Worm (Caenorhabditis elegans) whole organism, L4 larva: ENCODE data around the gene F13A2.3.

Experiments
- D1046.2 ChIP-seq: fragments of 200-800 bp; sonication (Bioruptor generic); IDR thresholded peaks from 2 replicates; pipeline ENCODE4 v1.3.6; 2022; ENCODE audit warnings: missing genetic modification characterization, missing compliant biosample characterization
- F49E8.2 ChIP-seq: sonication (generic microtip); optimal IDR thresholded peaks from 2 replicates; lab custom pipeline; 2016; ENCODE audit warnings: missing compliant biosample characterization, mild to moderate bottlenecking, missing genetic modification characterization, borderline replicate concordance
- R02D3.7 ChIP-seq: fragments of 150-350 bp; sonication (generic microtip); optimal IDR thresholded peaks from 3 replicates; lab custom pipeline; 2014; ENCODE audit warnings: missing biosample characterization, missing genetic modification characterization
- Y105C5A.15 ChIP-seq: fragments of 200-800 bp; sonication (Bioruptor generic); IDR thresholded peaks from 2 replicates; pipeline ENCODE4 v1.3.6; 2022; ENCODE audit warnings: missing genetic modification characterization, missing compliant biosample characterization
- Y48G9A.11 ChIP-seq: fragments of 200-800 bp; sonication (Bioruptor generic); IDR thresholded peaks from 2 replicates; pipeline ENCODE4 v1.3.6; 2022; ENCODE audit warnings: missing genetic modification reagents, missing genetic modification characterization, missing compliant biosample characterization
- ZK337.2 ChIP-seq: fragments of 200-800 bp; sonication (Bioruptor generic); IDR thresholded peaks from 2 replicates; pipeline ENCODE4 v1.3.6; 2022; ENCODE audit warnings: missing genetic modification reagents, missing genetic modification characterization, missing compliant biosample characterization
- aha-1 ChIP-seq: fragments of 150-350 bp; peaks from one replicate; lab custom pipeline; 2014; ENCODE audit warnings: missing biosample characterization, missing genetic modification characterization
- aly-2 ChIP-seq: sonication (generic microtip); optimal IDR thresholded peaks from 2 replicates; lab custom pipeline; 2018; ENCODE audit warnings: missing biosample characterization, missing genetic modification characterization
- arid-1 ChIP-seq: fragments of 200-800 bp; sonication (Bioruptor generic); conservative IDR thresholded peaks from 2 replicates; pipeline ENCODE4 v1.3.6; 2022; ENCODE audit warnings: missing genetic modification reagents, missing genetic modification characterization, missing compliant biosample characterization
- ceh-20 ChIP-seq: fragments of 200-800 bp; sonication (Bioruptor generic); IDR thresholded peaks from 2 replicates; pipeline ENCODE4 v1.3.6; 2022; ENCODE audit warnings: missing genetic modification reagents, missing genetic modification characterization, missing compliant biosample characterization
- ceh-62 ChIP-seq: sonication (generic microtip); optimal IDR thresholded peaks from 2 replicates; lab custom pipeline; 2017; ENCODE audit warnings: missing biosample characterization, missing genetic modification characterization
- ceh-82 ChIP-seq: sonication (generic microtip); optimal IDR thresholded peaks from 2 replicates; lab custom pipeline; 2017; ENCODE audit warnings: missing biosample characterization, missing genetic modification characterization
- ces-1 ChIP-seq: fragments of 150-350 bp; sonication (generic microtip); optimal IDR thresholded peaks from 4 replicates; lab custom pipeline; 2014; ENCODE audit warnings: missing biosample characterization, missing genetic modification reagents, missing genetic modification characterization
- cey-2 ChIP-seq: sonication (generic microtip); optimal IDR thresholded peaks from 3 replicates; lab custom pipeline; 2017; ENCODE audit warnings: missing genetic modification characterization, mild to moderate bottlenecking, missing compliant biosample characterization, antibody characterized with exemption, borderline replicate concordance; ENCODE audit not compliant: insufficient read depth
- daf-12 ChIP-seq: fragments of 150-350 bp; optimal IDR thresholded peaks from 2 replicates; lab custom pipeline; 2014; ENCODE audit warnings: missing biosample characterization, missing genetic modification reagents, missing genetic modification characterization
- daf-8 ChIP-seq: fragments of 200-800 bp; sonication (Bioruptor generic); IDR thresholded peaks from 2 replicates; pipeline ENCODE4 v1.3.6; 2022; ENCODE audit warnings: missing genetic modification characterization, missing compliant biosample characterization
- dmd-8 ChIP-seq: fragments of 200-800 bp; sonication (Bioruptor generic); IDR thresholded peaks from 2 replicates; pipeline ENCODE4 v1.3.6; 2022; ENCODE audit warnings: missing genetic modification characterization, missing compliant biosample characterization
- dmd-9 ChIP-seq: fragments of 200-800 bp; sonication (Bioruptor generic); IDR thresholded peaks from 2 replicates; pipeline ENCODE4 v1.3.6; 2022; ENCODE audit warnings: missing genetic modification reagents, missing genetic modification characterization, missing compliant biosample characterization
- egl-27 ChIP-seq: sonication (generic microtip); optimal IDR thresholded peaks from 3 replicates; lab custom pipeline; 2017; ENCODE audit warnings: missing biosample characterization, missing genetic modification reagents, missing genetic modification characterization
- hif-1 ChIP-seq, 2 experiments: sonication (generic microtip); optimal IDR thresholded peaks; 2 replicates each; lab custom pipeline; 2016 to 2017; ENCODE audit warnings: missing compliant biosample characterization in 2 of 2, missing genetic modification characterization in 2 of 2, missing genetic modification reagents in 2 of 2, missing genotype in 2 of 2, mild to moderate bottlenecking in 1 of 2
- hlh-11 ChIP-seq: fragments of 200-800 bp; sonication (Bioruptor generic); optimal IDR thresholded peaks from 2 replicates; lab custom pipeline; 2018; ENCODE audit warnings: mild to moderate bottlenecking, missing genetic modification characterization, missing compliant biosample characterization
- hlh-30 ChIP-seq: sonication (generic microtip); optimal IDR thresholded peaks from 2 replicates; lab custom pipeline; 2017; ENCODE audit warnings: antibody characterized with exemption, mild to moderate bottlenecking, missing genetic modification characterization, missing compliant biosample characterization; ENCODE audit not compliant: insufficient read depth
- hmg-1.1 ChIP-seq: fragments of 200-800 bp; sonication (Bioruptor generic); IDR thresholded peaks from 2 replicates; pipeline ENCODE4 v1.3.6; 2022; ENCODE audit warnings: missing genetic modification reagents, missing genetic modification characterization, missing compliant biosample characterization
- lim-7 ChIP-seq: fragments of 200-800 bp; sonication (Bioruptor generic); IDR thresholded peaks from 2 replicates; pipeline ENCODE4 v1.3.6; 2022; ENCODE audit warnings: missing genetic modification characterization, missing compliant biosample characterization
- lin-1 ChIP-seq: fragments of 200-800 bp; sonication (Bioruptor generic); IDR thresholded peaks from 2 replicates; pipeline ENCODE4 v1.3.6; 2022; ENCODE audit warnings: missing genetic modification reagents, missing genetic modification characterization, missing compliant biosample characterization
- lin-38 ChIP-seq: fragments of 200-800 bp; sonication (Bioruptor generic); IDR thresholded peaks from 2 replicates; pipeline ENCODE4 v1.3.6; 2022; ENCODE audit warnings: missing genetic modification reagents, missing genetic modification characterization, missing compliant biosample characterization
- madf-9 ChIP-seq: fragments of 200-800 bp; sonication (Bioruptor generic); conservative IDR thresholded peaks from 2 replicates; pipeline ENCODE4 v1.3.6; 2022; ENCODE audit warnings: missing genetic modification reagents, missing genetic modification characterization, missing compliant biosample characterization
- nhr-42 ChIP-seq: fragments of 200-800 bp; sonication (Bioruptor generic); IDR thresholded peaks from 2 replicates; pipeline ENCODE4 v1.3.6; 2022; ENCODE audit warnings: missing genetic modification characterization, missing compliant biosample characterization
- nhr-48 ChIP-seq: sonication (generic microtip); optimal IDR thresholded peaks from 2 replicates; lab custom pipeline; 2016; ENCODE audit warnings: mild to moderate bottlenecking, missing genetic modification characterization, missing compliant biosample characterization
- nhr-76 ChIP-seq: fragments of 150-350 bp; optimal IDR thresholded peaks from 2 replicates; lab custom pipeline; 2014; ENCODE audit warnings: missing biosample characterization, missing genetic modification characterization
- saeg-2 ChIP-seq: fragments of 200-800 bp; sonication (Bioruptor generic); IDR thresholded peaks from 2 replicates; pipeline ENCODE4 v1.3.6; 2022; ENCODE audit warnings: missing genetic modification reagents, missing genetic modification characterization, missing compliant biosample characterization
- set-16 ChIP-seq: fragments of 200-800 bp; sonication (Bioruptor generic); IDR thresholded peaks from 2 replicates; pipeline ENCODE4 v1.3.6; 2022; ENCODE audit warnings: missing genetic modification reagents, missing genetic modification characterization, missing compliant biosample characterization
- tra-1 ChIP-seq: fragments of 200-800 bp; sonication (Bioruptor generic); IDR thresholded peaks from 2 replicates; pipeline ENCODE4 v1.3.6; 2022; ENCODE audit warnings: missing genetic modification reagents, missing genetic modification characterization, missing compliant biosample characterization
- unc-130 ChIP-seq: sonication (generic microtip); optimal IDR thresholded peaks from 2 replicates; lab custom pipeline; 2016; ENCODE audit warnings: missing genetic modification reagents, missing genetic modification characterization, missing compliant biosample characterization
- unc-62 ChIP-seq, 3 experiments: fragments of 150-350 bp in 1 of 3; sonication (generic microtip); optimal IDR thresholded peaks in 2 of 3; peaks in 1 of 3; 1 replicate in 1 of 3; 2 replicates in 2 of 3; lab custom pipeline; 2014 to 2017; ENCODE audit warnings: missing biosample characterization in 3 of 3, missing genetic modification characterization in 3 of 3, missing genetic modification reagents in 3 of 3, missing genotype in 1 of 3
- zfp-2 ChIP-seq: sonication (generic microtip); optimal IDR thresholded peaks from 2 replicates; lab custom pipeline; 2016; ENCODE audit warnings: mild to moderate bottlenecking, missing genetic modification characterization, missing compliant biosample characterization
- ztf-11 ChIP-seq: fragments of 150-350 bp; optimal IDR thresholded peaks from 2 replicates; lab custom pipeline; 2014; ENCODE audit warnings: missing biosample characterization, missing genetic modification characterization

The F13A2.3 gene

DNA sequence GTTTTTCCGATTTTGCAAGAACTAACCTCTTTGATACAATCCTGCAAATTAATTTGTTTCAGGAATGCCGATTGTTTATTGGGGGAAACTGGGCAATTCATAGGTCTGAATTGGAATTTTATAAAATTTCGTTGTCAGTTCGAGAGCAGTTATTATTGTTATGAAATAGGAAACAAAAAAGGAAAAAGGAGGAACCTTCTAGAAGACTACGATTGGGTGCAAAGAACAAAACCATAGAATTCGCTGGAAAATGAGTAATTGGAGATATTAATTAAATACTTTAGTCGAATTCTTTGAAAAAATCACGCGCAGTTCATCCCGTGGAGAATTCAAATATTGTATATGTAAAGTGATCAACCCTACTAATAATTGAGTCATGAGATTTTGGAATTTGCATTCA lies 8.8 kb downstream of the F13A2.3 start, which contains the start of gene F13A2.9:
TSS of gene F13A2.9 (minus strand) at position 101 of the 400 bp plus-strand sequence.
- TF ChIP-seq hmg-1.1 (GFP tag; lab: Robert Waterston, UW) (no peak), arid-1 (no peak), ceh-62 (no peak), nhr-48 (tag; lab: Kevin White, UChicago) (no peak), madf-9 (GFP tag; lab: Robert Waterston, UW) (no peak), Y105C5A.15 (GFP tag; lab: Robert Waterston, UW) (no peak), lin-1 (no peak), nhr-76 (no peak), ztf-11 (tag; lab: Kevin White, UChicago) (no peak)
- TF ChIP-seq, all 104 proteins: peak for 0

DNA sequence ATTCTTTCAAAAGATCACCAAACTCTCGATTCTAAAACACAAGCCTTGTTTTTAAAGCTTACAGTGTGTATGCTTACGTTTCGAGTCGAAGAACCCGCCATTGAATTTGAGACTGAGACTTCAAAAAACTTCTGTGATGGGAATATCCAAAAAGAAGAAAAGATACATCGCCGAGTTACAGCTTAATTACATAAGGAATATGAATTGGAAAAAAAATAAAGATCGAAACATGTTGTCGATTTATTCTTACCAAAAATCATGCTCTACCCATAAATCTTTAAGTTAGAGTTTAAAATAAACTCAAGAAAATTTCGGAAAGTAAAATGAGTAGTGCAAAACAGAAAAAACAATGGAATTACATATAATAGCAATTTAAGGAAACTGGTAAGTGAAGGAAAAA lies 10.0 kb downstream of the F13A2.3 start, which contains the start of gene F13A2.10:
TSS of gene F13A2.10 (minus strand) at position 101 of the 400 bp plus-strand sequence.
- no peak for TF ChIP-seq saeg-2 (GFP tag; lab: Robert Waterston, UW)
- peak; percentile 34 for TF ChIP-seq aha-1 (tag; lab: Kevin White, UChicago)

DNA sequence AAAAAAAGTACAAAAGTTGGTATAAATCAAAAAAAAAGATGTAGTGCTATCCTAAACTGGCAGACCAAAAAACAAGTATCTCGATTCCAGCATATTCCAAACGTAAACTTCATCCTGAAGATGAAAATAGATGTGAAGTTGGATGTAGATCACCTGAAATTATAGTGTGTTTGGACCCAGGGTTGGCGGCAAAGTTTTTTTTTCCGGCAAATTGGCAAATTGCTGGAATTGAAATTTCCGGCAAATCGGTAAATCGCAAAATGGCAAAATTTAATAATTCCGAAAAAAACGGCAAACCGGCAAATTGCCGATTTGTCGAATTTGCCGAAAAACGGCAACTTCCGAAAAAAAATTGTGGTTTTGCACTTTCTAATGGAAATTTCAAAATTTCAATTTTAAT lies 11.7 kb downstream of the F13A2.3 start, which contains the start of gene F13A2.2:
TSS of gene F13A2.2 (minus strand) at position 101 of the 400 bp plus-strand sequence.
- no peak for TF ChIP-seq daf-8 (GFP tag; lab: Robert Waterston, UW)

DNA sequence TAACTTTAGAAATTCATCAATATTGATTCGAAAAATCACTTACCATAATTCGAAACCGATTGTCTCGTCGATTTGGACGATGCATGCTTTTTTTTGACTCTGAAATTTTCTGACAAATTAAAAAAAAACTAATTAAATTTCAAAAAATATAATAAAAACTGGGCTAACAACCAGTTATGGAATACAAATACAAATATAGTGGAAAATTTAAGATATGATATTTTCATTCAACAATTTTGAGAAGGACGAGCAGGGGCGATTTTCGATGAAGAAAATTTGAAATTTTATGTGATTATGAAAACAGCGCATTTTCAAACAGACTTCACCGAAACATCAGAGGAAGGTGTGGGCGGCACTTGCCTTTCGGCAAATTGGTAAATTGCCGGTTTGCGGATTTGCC lies 13.9 kb downstream of the F13A2.3 start, which contains the start of gene F13A2.1:
TSS of gene F13A2.1 (minus strand) at position 101 of the 400 bp plus-strand sequence.
- no peak for TF ChIP-seq nhr-42
- TF ChIP-seq hif-1 (tag; optimal IDR thresholded peaks at IDR 0.05; lab: Kevin White, UChicago): no peak
- TF ChIP-seq dmd-8 (GFP tag; lab: Robert Waterston, UW): no peak
- no peak for TF ChIP-seq daf-12
- no peak for TF ChIP-seq lim-7 (GFP tag; lab: Robert Waterston, UW)
- TF ChIP-seq D1046.2 (GFP tag; lab: Robert Waterston, UW): no peak
- TF ChIP-seq ces-1 (GFP tag; lab: Kevin White, UChicago): no peak
- TF ChIP-seq hlh-30: no peak
- no peak for TF ChIP-seq hlh-11
- no peak for TF ChIP-seq aly-2 (tag; lab: Kevin White, UChicago)
- TF ChIP-seq ZK337.2 (GFP tag; lab: Robert Waterston, UW): no peak
- no peak for TF ChIP-seq ceh-82 (tag; lab: Kevin White, UChicago)
- TF ChIP-seq ceh-20 (GFP tag; lab: Robert Waterston, UW): no peak
- TF ChIP-seq ceh-62: no peak
- TF ChIP-seq tra-1 (GFP tag; lab: Robert Waterston, UW): no peak
- TF ChIP-seq R02D3.7 (tag; lab: Kevin White, UChicago): no peak
- no peak for TF ChIP-seq egl-27
- no peak for TF ChIP-seq dmd-9 (GFP tag; lab: Robert Waterston, UW)
- TF ChIP-seq, all 104 proteins: peak for 0

DNA sequence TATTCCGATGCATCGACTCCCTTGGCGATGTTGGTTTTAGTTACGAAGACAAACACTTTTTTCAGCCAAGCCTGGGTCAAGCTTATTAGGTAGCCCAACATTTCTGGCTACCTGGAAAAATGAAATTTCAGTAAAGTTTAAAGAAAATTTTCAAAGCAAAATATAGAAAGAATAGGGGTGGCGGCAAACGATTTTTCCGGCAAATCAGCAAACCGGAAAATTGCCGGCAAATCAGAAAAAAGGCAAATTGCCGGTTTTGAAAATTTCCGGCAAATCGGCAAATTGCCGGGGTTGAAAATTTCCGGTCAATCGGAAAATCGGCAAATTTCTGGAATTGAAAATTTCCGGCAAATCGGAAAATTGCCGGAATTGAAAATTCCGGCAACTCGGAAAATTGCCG lies 18.5 kb downstream of the F13A2.3 start, which contains the start of gene F32D1.8:
TSS of gene F32D1.8 (minus strand) at position 101 of the 400 bp plus-strand sequence.
- peak; percentile 69 for TF ChIP-seq aha-1 (tag; lab: Kevin White, UChicago)
- TF ChIP-seq ztf-11 (tag; lab: Kevin White, UChicago): no peak
- TF ChIP-seq daf-8 (GFP tag; lab: Robert Waterston, UW): no peak
- TF ChIP-seq, all 104 proteins: peak for 1

DNA sequence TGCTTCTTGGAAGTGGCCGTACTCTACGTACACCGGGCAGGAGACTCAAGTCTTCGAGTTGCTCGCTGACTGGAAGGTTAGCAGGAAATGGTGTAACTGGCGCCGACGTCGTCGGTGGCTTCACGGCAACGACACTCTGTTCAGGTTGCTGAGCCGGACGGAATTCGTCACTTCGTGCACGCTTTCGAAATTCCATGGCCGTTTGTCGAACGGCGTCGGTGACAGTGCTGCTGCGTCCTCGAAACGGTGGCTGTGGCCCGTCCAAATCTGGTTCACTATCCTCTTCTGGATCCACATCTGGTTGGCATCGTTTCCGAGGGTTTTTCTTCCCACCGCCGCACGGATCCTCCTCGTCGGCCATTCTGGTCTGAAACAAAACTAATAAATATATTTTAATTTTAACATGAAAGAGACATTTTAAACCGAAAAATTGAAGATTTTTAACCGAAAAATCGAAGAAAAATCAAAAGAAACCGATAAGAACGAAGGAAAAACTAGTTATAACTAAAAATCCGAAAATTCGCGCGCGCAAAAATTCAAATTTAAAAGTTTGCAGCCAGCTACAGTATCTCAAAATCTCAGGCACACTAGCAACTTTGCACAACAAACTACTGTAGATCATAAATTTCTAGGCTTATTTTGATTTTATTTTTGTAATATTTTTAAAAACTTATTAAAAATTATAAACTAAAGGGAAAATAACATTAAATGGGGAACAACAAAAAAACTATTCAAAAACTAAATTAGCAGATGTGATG lies 20.2 kb downstream of the F13A2.3 start, which contains the start of gene F32D1.7:
TSS of gene F32D1.7 (minus strand) at position 367 of the 758 bp plus-strand sequence.
- TF ChIP-seq set-16 (GFP tag; lab: Robert Waterston, UW) (peak; percentile 53; the same call in 1 of the 2 replicates), Y48G9A.11 (GFP tag; lab: Robert Waterston, UW) (peak; percentile 27; the same call in 1 of the 2 replicates), cey-2 (tag; lab: Kevin White, UChicago) (no peak), zfp-2 (no peak), aha-1 (tag; lab: Kevin White, UChicago) (peak; percentile 22), lin-38 (peak; percentile 56), unc-62 (GFP tag; optimal IDR thresholded peaks at IDR 0.05 in 1 of 2; lab: Kevin White, UChicago) (peak in 1 of 2 experiments; percentile 32), unc-62 (tag; optimal IDR thresholded peaks at IDR 0.05; lab: Kevin White, UChicago) (no peak), unc-130 (GFP tag; lab: Kevin White, UChicago) (peak; percentile 51), F49E8.2 (tag; lab: Kevin White, UChicago) (peak; percentile 13)
